Worm (Caenorhabditis elegans): ENCODE measurements around the gene F14H12.7.

DNA sequence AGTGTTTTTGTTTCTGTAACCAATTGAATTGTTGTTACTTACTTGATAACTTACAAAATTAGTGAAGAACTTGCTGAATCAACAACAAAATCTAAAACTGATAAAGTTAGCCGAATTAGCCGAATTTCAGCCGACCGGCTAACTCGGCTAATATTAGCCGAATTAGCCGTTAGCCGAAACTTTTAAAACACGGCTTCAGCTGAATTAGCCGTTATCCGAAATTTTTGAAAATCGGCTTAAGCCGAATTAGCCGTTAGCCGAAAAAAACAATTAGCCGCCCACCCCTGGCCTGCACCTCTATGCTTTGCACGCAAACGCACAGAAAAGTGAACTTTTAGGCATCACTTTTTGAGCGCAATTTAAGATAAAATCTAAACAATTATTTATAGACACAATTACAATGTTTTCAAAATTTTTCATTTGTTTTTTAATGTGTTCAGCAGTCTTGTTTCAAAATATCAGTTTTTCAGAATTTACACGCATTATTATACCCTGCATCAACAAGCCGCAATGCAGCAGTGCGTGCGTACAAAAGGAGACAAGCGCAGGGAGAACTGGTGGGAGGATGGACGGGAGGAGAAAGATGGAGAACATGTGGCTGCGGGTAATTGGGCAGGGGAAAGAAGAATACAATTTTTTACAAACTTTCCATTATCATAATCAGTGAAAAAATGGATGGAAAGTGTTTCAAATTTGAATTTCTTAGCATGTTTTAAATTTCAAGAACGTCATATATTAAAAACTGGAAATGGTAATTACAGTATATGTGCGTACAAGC, 32.8 kb upstream of the F14H12.7 start:
- TF ChIP-seq him-1 (tag; optimal IDR thresholded peaks at IDR 0.05): peak; percentile 73
- no peak for TF ChIP-seq dao-5 (tag; optimal IDR thresholded peaks at IDR 0.05)
- TF ChIP-seq W03F9.2 (tag; optimal IDR thresholded peaks at IDR 0.05): peak; percentile 46

Measured in whole organism, L4/young adult.